Fruit fly (Drosophila melanogaster) whole organism, embryonic: Measurements from ENCODE around the gene Sec15.

Source experiments
- B-H1 ChIP-seq: fragments of 200-800 bp; sonication (Bioruptor generic); IDR thresholded peaks from 3 replicates; pipeline ENCODE4 v1.3.6; 2022; ENCODE audit warnings: missing biosample characterization, missing genetic modification characterization
- CG12155 ChIP-seq: fragments of 200-800 bp; sonication (Bioruptor generic); optimal IDR thresholded peaks from 3 replicates; lab custom pipeline; 2016; ENCODE audit warnings: missing biosample characterization, missing genetic modification characterization
- CG12769 ChIP-seq: fragments of 200-800 bp; sonication (Bioruptor generic); optimal IDR thresholded peaks from 2 replicates; lab custom pipeline; 2019; ENCODE audit warnings: missing biosample characterization, mild to moderate bottlenecking, missing genetic modification characterization, moderate library complexity
- CG12942 ChIP-seq: fragments of 200-800 bp; sonication (Bioruptor generic); optimal IDR thresholded peaks from 3 replicates; lab custom pipeline; 2016; ENCODE audit warnings: missing biosample characterization, missing genetic modification characterization
- CG14441 ChIP-seq: fragments of 200-800 bp; sonication (Bioruptor generic); IDR thresholded peaks from 2 replicates; pipeline ENCODE4 v1.3.6; 2022; ENCODE audit warnings: missing biosample characterization, missing genetic modification characterization
- CG15479 ChIP-seq: fragments of 200-800 bp; sonication (Bioruptor generic); optimal IDR thresholded peaks from 3 replicates; lab custom pipeline; 2019; ENCODE audit warnings: missing biosample characterization, mild to moderate bottlenecking, missing genetic modification characterization, moderate library complexity
- CG15514 ChIP-seq: fragments of 200-800 bp; sonication (Bioruptor generic); optimal IDR thresholded peaks from 3 replicates; lab custom pipeline; 2017; ENCODE audit warnings: missing biosample characterization, missing genetic modification characterization, mild to moderate bottlenecking, moderate library complexity, missing genetic modification reagents
- CG30403 ChIP-seq: fragments of 200-800 bp; sonication (Bioruptor generic); optimal IDR thresholded peaks from 3 replicates; lab custom pipeline; 2016; ENCODE audit warnings: missing biosample characterization, missing genetic modification characterization
- CG3065 ChIP-seq: fragments of 200-800 bp; sonication (Bioruptor generic); optimal IDR thresholded peaks from 2 replicates; lab custom pipeline; 2016; ENCODE audit warnings: missing biosample characterization, missing genetic modification characterization
- CG31388 ChIP-seq: fragments of 200-800 bp; sonication (Bioruptor generic); optimal IDR thresholded peaks from 2 replicates; lab custom pipeline; 2016; ENCODE audit warnings: missing biosample characterization, missing genetic modification characterization
- CG34422 ChIP-seq: fragments of 200-800 bp; sonication (Bioruptor generic); IDR thresholded peaks from 3 replicates; pipeline ENCODE4 v1.3.6; 2022; ENCODE audit warnings: missing biosample characterization, missing genetic modification characterization
- CG3995 ChIP-seq: fragments of 200-800 bp; sonication (Bioruptor generic); optimal IDR thresholded peaks from 3 replicates; lab custom pipeline; 2016; ENCODE audit warnings: missing biosample characterization, missing genetic modification characterization
- CG4282 ChIP-seq: fragments of 200-800 bp; sonication (Bioruptor generic); optimal IDR thresholded peaks from 2 replicates; lab custom pipeline; 2016; ENCODE audit warnings: missing biosample characterization, missing genetic modification characterization
- CG4328 ChIP-seq: fragments of 200-800 bp; sonication (Bioruptor generic); optimal IDR thresholded peaks from 3 replicates; lab custom pipeline; 2017; ENCODE audit warnings: missing biosample characterization, missing genetic modification reagents, missing genetic modification characterization
- CG4424 ChIP-seq: fragments of 200-800 bp; sonication (Bioruptor generic); optimal IDR thresholded peaks from 3 replicates; lab custom pipeline; 2016; ENCODE audit warnings: missing biosample characterization, missing genetic modification characterization
- CG8388 ChIP-seq: fragments of 200-800 bp; sonication (Bioruptor generic); optimal IDR thresholded peaks from 2 replicates; lab custom pipeline; 2019; ENCODE audit warnings: missing biosample characterization, mild to moderate bottlenecking, missing genetic modification characterization, moderate library complexity
- CG8944 ChIP-seq: fragments of 200-800 bp; sonication (Bioruptor generic); optimal IDR thresholded peaks from 3 replicates; lab custom pipeline; 2016; ENCODE audit warnings: missing biosample characterization, missing genetic modification characterization
- CG9609 ChIP-seq: fragments of 200-800 bp; sonication (Bioruptor generic); optimal IDR thresholded peaks from 3 replicates; lab custom pipeline; 2016; ENCODE audit warnings: missing biosample characterization, missing genetic modification characterization
- CG9876 ChIP-seq: fragments of 200-800 bp; sonication (Bioruptor generic); optimal IDR thresholded peaks from 2 replicates; lab custom pipeline; 2016; ENCODE audit warnings: missing biosample characterization, missing genetic modification characterization
- D19B ChIP-seq: fragments of 200-800 bp; sonication (Bioruptor generic); optimal IDR thresholded peaks from 2 replicates; lab custom pipeline; 2017; ENCODE audit warnings: missing biosample characterization, mild to moderate bottlenecking, missing genetic modification characterization
- Fer1 ChIP-seq: fragments of 200-800 bp; sonication (Bioruptor generic); optimal IDR thresholded peaks from 2 replicates; lab custom pipeline; 2017; ENCODE audit warnings: missing biosample characterization, mild to moderate bottlenecking, missing genetic modification characterization
- HHEX ChIP-seq: fragments of 200-800 bp; sonication (Bioruptor generic); optimal IDR thresholded peaks from 3 replicates; lab custom pipeline; 2017; ENCODE audit warnings: missing biosample characterization, mild to moderate bottlenecking, missing genetic modification characterization, missing genetic modification reagents
- HLH3B ChIP-seq: fragments of 200-800 bp; sonication (Bioruptor generic); IDR thresholded peaks from 2 replicates; pipeline ENCODE4 v1.3.6; 2022; ENCODE audit warnings: missing biosample characterization, missing genetic modification characterization
- HmgZ ChIP-seq: fragments of 200-800 bp; sonication (Bioruptor generic); optimal IDR thresholded peaks from 2 replicates; lab custom pipeline; 2018; ENCODE audit warnings: missing biosample characterization, mild to moderate bottlenecking, missing genetic modification characterization
- Hr78 ChIP-seq, 2 experiments: fragments of 200-800 bp in 1 of 2; fragments of >200 bp in 1 of 2; sonication (Bioruptor generic) in 1 of 2; optimal IDR thresholded peaks; 2 replicates each; lab custom pipeline; 2017 to 2019; ENCODE audit warnings: missing biosample characterization in 2 of 2, missing genetic modification characterization in 2 of 2, mild to moderate bottlenecking in 1 of 2, moderate library complexity in 1 of 2
- Kr ChIP-seq: fragments of 200-800 bp; sonication (Bioruptor generic); optimal IDR thresholded peaks from 2 replicates; lab custom pipeline; 2017; ENCODE audit warnings: missing biosample characterization, mild to moderate bottlenecking, missing genetic modification characterization
- Mad ChIP-seq: fragments of 200-800 bp; sonication (Bioruptor generic); optimal IDR thresholded peaks from 2 replicates; lab custom pipeline; 2016; ENCODE audit warnings: missing biosample characterization, missing genetic modification characterization
- Max ChIP-seq: fragments of 200-800 bp; sonication (Bioruptor generic); optimal IDR thresholded peaks from 2 replicates; lab custom pipeline; 2016; ENCODE audit warnings: missing biosample characterization, mild to moderate bottlenecking, missing genetic modification characterization
- Myb ChIP-seq: fragments of 200-800 bp; sonication (Bioruptor generic); optimal IDR thresholded peaks from 2 replicates; lab custom pipeline; 2016; ENCODE audit warnings: missing biosample characterization, missing genetic modification characterization
- Oli ChIP-seq: fragments of 200-800 bp; sonication (Bioruptor generic); optimal IDR thresholded peaks from 2 replicates; lab custom pipeline; 2018; ENCODE audit warnings: missing biosample characterization, mild to moderate bottlenecking, missing genetic modification characterization, moderate library complexity
- Sry-β ChIP-seq: fragments of 200-800 bp; sonication (Bioruptor generic); optimal IDR thresholded peaks from 2 replicates; lab custom pipeline; 2018; ENCODE audit warnings: missing biosample characterization, mild to moderate bottlenecking, missing genetic modification characterization, moderate library complexity
- Stat92E ChIP-seq, 3 experiments: fragments of >200 bp in 2 of 3; fragments of 200-800 bp in 1 of 3; sonication (Bioruptor generic) in 1 of 3; optimal IDR thresholded peaks; 2 replicates each; lab custom pipeline; 2017 to 2019; ENCODE audit warnings: missing biosample characterization in 3 of 3, missing genetic modification characterization in 3 of 3, mild to moderate bottlenecking in 1 of 3, moderate library complexity in 1 of 3
- Tbp ChIP-seq: fragments of >200 bp; optimal IDR thresholded peaks from 2 replicates; lab custom pipeline; 2018; ENCODE audit warnings: missing biosample characterization, missing genetic modification characterization
- YL-1 ChIP-seq: fragments of 200-800 bp; sonication (Bioruptor generic); optimal IDR thresholded peaks from 3 replicates; lab custom pipeline; 2017; ENCODE audit warnings: missing biosample characterization, mild to moderate bottlenecking, missing genetic modification characterization
- bab2 ChIP-seq: fragments of 200-800 bp; sonication (Bioruptor generic); optimal IDR thresholded peaks from 2 replicates; lab custom pipeline; 2016; ENCODE audit warnings: missing biosample characterization, missing genetic modification characterization
- bigmax ChIP-seq: fragments of 200-800 bp; sonication (Bioruptor generic); optimal IDR thresholded peaks from 2 replicates; lab custom pipeline; 2018; ENCODE audit warnings: missing biosample characterization, mild to moderate bottlenecking, missing genetic modification characterization
- btn ChIP-seq: fragments of 200-800 bp; sonication (Bioruptor generic); optimal IDR thresholded peaks from 2 replicates; lab custom pipeline; 2016; ENCODE audit warnings: missing biosample characterization, missing genetic modification characterization
- chm ChIP-seq: fragments of 200-800 bp; sonication (Bioruptor generic); IDR thresholded peaks from 2 replicates; pipeline ENCODE4 v1.3.6; 2022; ENCODE audit warnings: missing biosample characterization, missing genetic modification characterization
- chn ChIP-seq: fragments of 200-800 bp; sonication (Bioruptor generic); optimal IDR thresholded peaks from 2 replicates; lab custom pipeline; 2016; ENCODE audit warnings: missing biosample characterization, missing genetic modification characterization
- ci ChIP-seq: fragments of 200-800 bp; sonication (Bioruptor generic); IDR thresholded peaks from 3 replicates; pipeline ENCODE4 v1.3.6; 2022; ENCODE audit warnings: missing biosample characterization, missing genetic modification characterization
- fd102C ChIP-seq: fragments of 200-800 bp; sonication (Bioruptor generic); optimal IDR thresholded peaks from 2 replicates; lab custom pipeline; 2018; ENCODE audit warnings: missing biosample characterization, mild to moderate bottlenecking, missing genetic modification characterization, moderate library complexity
- gro ChIP-seq: fragments of 200-800 bp; sonication (Bioruptor generic); optimal IDR thresholded peaks from 2 replicates; lab custom pipeline; 2016; ENCODE audit warnings: missing biosample characterization, missing genetic modification characterization
- her ChIP-seq: fragments of 200-800 bp; sonication (Bioruptor generic); optimal IDR thresholded peaks from 2 replicates; lab custom pipeline; 2016; ENCODE audit warnings: missing biosample characterization, missing genetic modification characterization
- jumu ChIP-seq: fragments of 200-800 bp; sonication (Bioruptor generic); optimal IDR thresholded peaks from 3 replicates; lab custom pipeline; 2016; ENCODE audit warnings: missing biosample characterization, missing genetic modification characterization
- lab ChIP-seq: fragments of 200-800 bp; sonication (Bioruptor generic); optimal IDR thresholded peaks from 3 replicates; lab custom pipeline; 2017; ENCODE audit warnings: missing biosample characterization, missing genetic modification characterization, mild to moderate bottlenecking, moderate library complexity, missing genetic modification reagents
- otp ChIP-seq: fragments of 200-800 bp; sonication (Bioruptor generic); IDR thresholded peaks from 3 replicates; pipeline ENCODE4, ENCODE4 v1.3.6; 2022; ENCODE audit warnings: missing biosample characterization, missing genetic modification characterization
- pita ChIP-seq: fragments of 200-800 bp; sonication (Bioruptor generic); optimal IDR thresholded peaks from 2 replicates; lab custom pipeline; 2017; ENCODE audit warnings: missing biosample characterization, mild to moderate bottlenecking, missing genetic modification characterization
- pum ChIP-seq: fragments of 200-800 bp; sonication (Bioruptor generic); optimal IDR thresholded peaks from 2 replicates; lab custom pipeline; 2016; ENCODE audit warnings: missing biosample characterization, missing genetic modification characterization
- shn ChIP-seq: fragments of 200-800 bp; sonication (Bioruptor generic); optimal IDR thresholded peaks from 3 replicates; lab custom pipeline; 2016; ENCODE audit warnings: missing biosample characterization, missing genetic modification characterization
- vvl ChIP-seq: fragments of 200-800 bp; sonication (Bioruptor generic); IDR thresholded peaks from 2 replicates; pipeline ENCODE4 v1.3.6; 2022; ENCODE audit warnings: missing biosample characterization, missing genetic modification characterization

Sec15 gene

DNA sequence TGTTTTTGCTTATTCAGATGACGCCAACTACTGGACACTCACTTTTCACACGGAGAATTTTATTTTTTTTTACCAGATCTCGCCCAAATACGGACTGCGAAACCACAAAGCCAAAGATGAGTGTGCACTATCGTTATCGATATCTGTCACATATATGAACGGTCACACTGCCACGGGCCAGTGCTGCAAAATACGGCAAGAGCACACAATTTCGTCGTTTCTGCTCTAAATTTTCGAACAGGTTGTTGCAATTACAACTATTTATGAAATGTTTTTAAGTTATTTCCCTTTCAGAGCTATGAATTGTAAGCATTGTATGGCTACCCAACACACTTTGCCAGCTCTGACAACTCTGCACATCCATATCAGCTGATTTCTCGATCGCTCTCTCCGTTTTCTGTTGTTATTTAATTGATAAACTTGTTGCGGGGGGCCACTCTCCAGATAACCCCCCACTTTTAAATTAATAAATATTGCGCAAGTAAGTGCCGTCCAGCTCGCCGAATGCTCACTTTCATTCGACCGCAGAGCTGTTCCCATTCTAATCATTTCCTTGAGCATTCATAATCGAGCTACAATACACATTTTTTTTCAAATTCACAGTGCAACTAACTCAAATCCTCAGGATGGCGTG is 19.7 kb upstream of the Sec15 start, which contains the start of the genes slmb and CG5793 (continued):
- peak; percentile 24 for TF ChIP-seq CG3065 (GFP tag; lab: Kevin White, UChicago)
- peak; percentile 41 for TF ChIP-seq vvl (GFP tag; lab: Robert Waterston, UW)
- TF ChIP-seq chm (GFP tag; lab: Robert Waterston, UW): no peak
- TF ChIP-seq Fer1: no peak
- TF ChIP-seq Sry-β: peak; percentile 21
- TF ChIP-seq Hr78 (GFP tag; optimal IDR thresholded peaks at IDR 0.05; lab: Kevin White, UChicago): no peak
- no peak for TF ChIP-seq Kr (GFP tag; lab: Kevin White, UChicago)
- TF ChIP-seq YL-1 (GFP tag; lab: Kevin White, UChicago): peak; percentile 28
- peak; percentile 72 for TF ChIP-seq shn (GFP tag; lab: Kevin White, UChicago)
- peak; percentile 46 for TF ChIP-seq fd102C (GFP tag; lab: Kevin White, UChicago)
- TF ChIP-seq chn: peak; percentile 44
- no peak for TF ChIP-seq btn
- no peak for TF ChIP-seq pita
- TF ChIP-seq bigmax: peak; percentile 46
- peak; percentile 15 for TF ChIP-seq Max (GFP tag; lab: Kevin White, UChicago)
- no peak for TF ChIP-seq D19B
- peak; percentile 13 for TF ChIP-seq Oli (tag; lab: Kevin White, UChicago)
- TF ChIP-seq lab: no peak
- peak; percentile 91 for TF ChIP-seq her
- peak; percentile 14 for TF ChIP-seq pum (GFP tag; lab: Kevin White, UChicago)
- TF ChIP-seq CG8944 (GFP tag; lab: Kevin White, UChicago): peak; percentile 54
- peak; percentile 56 for TF ChIP-seq CG4424 (GFP tag; lab: Kevin White, UChicago)
- peak; percentile 8 for TF ChIP-seq CG12942 (GFP tag; lab: Kevin White, UChicago)
- TF ChIP-seq CG9876 (GFP tag; lab: Kevin White, UChicago): peak; percentile 35
- peak; percentile 68 for TF ChIP-seq CG15514 (GFP tag; lab: Kevin White, UChicago)
- TF ChIP-seq bab2: peak; percentile 43
- peak; percentile 81 for TF ChIP-seq HmgZ (tag; lab: Kevin White, UChicago)
- TF ChIP-seq CG4328 (GFP tag; lab: Kevin White, UChicago): peak; percentile 33
- TF ChIP-seq CG8388 (GFP tag; lab: Kevin White, UChicago): no peak
- peak; percentile 42 for TF ChIP-seq HLH3B (GFP tag; lab: Robert Waterston, UW)
- no peak for TF ChIP-seq otp (GFP tag; lab: Robert Waterston, UW)
- peak; percentile 87 for TF ChIP-seq Myb
- peak; percentile 74 for TF ChIP-seq jumu (GFP tag; lab: Kevin White, UChicago)
- TF ChIP-seq CG4282 (GFP tag; lab: Kevin White, UChicago): peak; percentile 31
- TF ChIP-seq CG31388 (GFP tag; lab: Kevin White, UChicago): no peak
- peak; percentile 59 for TF ChIP-seq CG12155
- TF ChIP-seq CG12769 (tag; lab: Kevin White, UChicago): no peak
- no peak for TF ChIP-seq Stat92E (GFP tag; optimal IDR thresholded peaks at IDR 0.05; lab: Kevin White, UChicago)
- no peak for TF ChIP-seq Tbp (GFP tag; lab: Kevin White, UChicago)
- TF ChIP-seq CG14441: peak; percentile 46; the same call in 1 of the 2 replicates
- peak; percentile 62 for TF ChIP-seq CG30403
- TF ChIP-seq HHEX (GFP tag; lab: Kevin White, UChicago): peak; percentile 3
- no peak for TF ChIP-seq CG34422 (GFP tag; lab: Robert Waterston, UW)
- peak; percentile 0 for TF ChIP-seq CG15479 (GFP tag; lab: Kevin White, UChicago)
- TF ChIP-seq CG9609: peak; percentile 43
- TF ChIP-seq B-H1 (GFP tag; lab: Robert Waterston, UW): no peak
- TF ChIP-seq gro (GFP tag; lab: Kevin White, UChicago): peak; percentile 21
- TF ChIP-seq CG3995 (GFP tag; lab: Kevin White, UChicago): peak; percentile 10
- TF ChIP-seq ci: peak; percentile 56; the same call in 1 of the 3 replicates
- TF ChIP-seq Mad (GFP tag; lab: Kevin White, UChicago): peak; percentile 25
